Worm (Caenorhabditis elegans) whole organism, midembryonic: ENCODE results near the gene F25E5.1.
A peak's percentile ranks its signal among the peaks of the same experiment; 100 is the strongest.
"Not testable (repeated sequence)": the region's sequence is repeated elsewhere in the genome, so short reads cannot be mapped to it uniquely, and the experiment has no call there.

Experiments used
- T22C8.4 ChIP-seq: fragments of 200-800 bp; sonication (Bioruptor generic); IDR thresholded peaks from 2 replicates; pipeline ENCODE4 v1.3.6; 2022; ENCODE audit warnings: missing genetic modification characterization, missing compliant biosample characterization
- cog-1 ChIP-seq: sonication (generic microtip); optimal IDR thresholded peaks from 2 replicates; lab custom pipeline; 2016; ENCODE audit warnings: missing genetic modification characterization, missing compliant biosample characterization
- flt-1 ChIP-seq: fragments of 200-800 bp; sonication (Bioruptor generic); IDR thresholded peaks from 2 replicates; pipeline ENCODE4 v1.3.6; 2022; ENCODE audit warnings: missing genetic modification characterization, missing compliant biosample characterization
- klf-2 ChIP-seq: fragments of 200-800 bp; sonication (Bioruptor generic); conservative IDR thresholded peaks from 2 replicates; pipeline ENCODE4 v1.3.6; 2022; ENCODE audit warnings: missing genetic modification reagents, missing genetic modification characterization, missing compliant biosample characterization
- med-1 ChIP-seq: sonication (generic microtip); optimal IDR thresholded peaks from 2 replicates; lab custom pipeline; 2017; ENCODE audit warnings: missing genetic modification characterization, mild to moderate bottlenecking, missing compliant biosample characterization, antibody characterized with exemption, missing genetic modification reagents; ENCODE audit not compliant: insufficient read depth
- ref-1 ChIP-seq: fragments of 200-800 bp; sonication (Bioruptor generic); conservative IDR thresholded peaks from 2 replicates; pipeline ENCODE4 v1.3.6; 2022; ENCODE audit warnings: missing genetic modification reagents, missing genetic modification characterization, missing compliant biosample characterization
- tab-1 ChIP-seq: fragments of 200-800 bp; sonication (Bioruptor generic); IDR thresholded peaks from 2 replicates; pipeline ENCODE4 v1.3.6; 2022; ENCODE audit warnings: missing genetic modification characterization, missing compliant biosample characterization
- ztf-23 ChIP-seq: fragments of 200-800 bp; sonication (Bioruptor generic); IDR thresholded peaks from 2 replicates; pipeline ENCODE4 v1.3.6; 2022; ENCODE audit warnings: missing genetic modification reagents, missing genetic modification characterization, missing compliant biosample characterization
- ztf-29 ChIP-seq: fragments of 200-800 bp; sonication (Bioruptor generic); IDR thresholded peaks from 2 replicates; pipeline ENCODE4 v1.3.6; 2022; ENCODE audit warnings: missing genetic modification reagents, missing genetic modification characterization, missing compliant biosample characterization

ce11 chrV:7443480-7443879 lies 22.2 kb upstream of the F25E5.1 start:
- TF ChIP-seq flt-1 (GFP tag; lab: Robert Waterston, UW) (0 out of 2 replicates have a peak, but pooled peaks have one; percentile 27), ztf-29 (GFP tag; lab: Robert Waterston, UW) (peak; percentile 39; the same call in 1 of the 2 replicates), ztf-23 (GFP tag; lab: Robert Waterston, UW) (peak; percentile 79; the same call in 1 of the 2 replicates), ref-1 (peak; percentile 46; the same call in 1 of the 2 replicates), klf-2 (peak; percentile 79)
- TF ChIP-seq tab-1 (GFP tag; lab: Robert Waterston, UW); T22C8.4 (GFP tag; lab: Robert Waterston, UW); cog-1; med-1: not testable (repeated sequence)
